Worm (Caenorhabditis elegans) whole organism, late embryonic: ENCODE data around the gene T22D1.5.

Source experiments
- T23F11.4 ChIP-seq: fragments of 200-800 bp; sonication (Bioruptor generic); optimal IDR thresholded peaks from 2 replicates; lab custom pipeline; 2018; ENCODE audit warnings: mild to moderate bottlenecking, missing genetic modification characterization, missing compliant biosample characterization
- Y22D7AL.16 ChIP-seq: sonication (generic microtip); optimal IDR thresholded peaks from 2 replicates; lab custom pipeline; 2016; ENCODE audit warnings: missing genetic modification characterization, missing compliant biosample characterization
- ama-1 ChIP-seq: fragments of 150-350 bp; optimal IDR thresholded peaks from 2 replicates; lab custom pipeline; 2014
- ceh-18 ChIP-seq: sonication (generic microtip); optimal IDR thresholded peaks from 2 replicates; lab custom pipeline; 2016; ENCODE audit warnings: missing genetic modification characterization, missing compliant biosample characterization
- ceh-19 ChIP-seq: fragments of 200-800 bp; sonication (Bioruptor generic); optimal IDR thresholded peaks from 2 replicates; lab custom pipeline; 2018; ENCODE audit warnings: mild to moderate bottlenecking, missing genetic modification characterization, missing compliant biosample characterization
- ceh-2 ChIP-seq: sonication (generic microtip); optimal IDR thresholded peaks from 2 replicates; lab custom pipeline; 2016; ENCODE audit warnings: missing genotype, missing genetic modification characterization, missing compliant biosample characterization
- ceh-22 ChIP-seq: sonication (generic microtip); optimal IDR thresholded peaks from 2 replicates; lab custom pipeline; 2017; ENCODE audit warnings: missing biosample characterization, missing genetic modification characterization
- ceh-24 ChIP-seq: sonication (generic microtip); optimal IDR thresholded peaks from 2 replicates; lab custom pipeline; 2016; ENCODE audit warnings: mild to moderate bottlenecking, missing genetic modification characterization, missing compliant biosample characterization
- ceh-30 ChIP-seq: fragments of 150-350 bp; optimal IDR thresholded peaks from 2 replicates; lab custom pipeline; 2014; ENCODE audit warnings: missing biosample characterization, missing genetic modification characterization
- ceh-31 ChIP-seq: sonication (generic microtip); optimal IDR thresholded peaks from 2 replicates; lab custom pipeline; 2016; ENCODE audit warnings: missing genetic modification characterization, missing compliant biosample characterization
- ceh-45 ChIP-seq: fragments of 200-800 bp; sonication (Bioruptor generic); IDR thresholded peaks from 2 replicates; pipeline ENCODE4 v1.3.6; 2022; ENCODE audit warnings: missing genetic modification reagents, missing genetic modification characterization, missing compliant biosample characterization
- ceh-48 ChIP-seq: sonication (generic microtip); optimal IDR thresholded peaks from 2 replicates; lab custom pipeline; 2016; ENCODE audit warnings: missing genetic modification characterization, inconsistent platforms, missing compliant biosample characterization
- ceh-9 ChIP-seq: sonication (generic microtip); optimal IDR thresholded peaks from 2 replicates; lab custom pipeline; 2016; ENCODE audit warnings: mild to moderate bottlenecking, missing genetic modification characterization, inconsistent platforms, missing compliant biosample characterization
- elt-4 ChIP-seq: sonication (generic microtip); optimal IDR thresholded peaks from 2 replicates; lab custom pipeline; 2016; ENCODE audit warnings: missing genetic modification characterization, missing compliant biosample characterization
- ets-4 ChIP-seq: sonication (generic microtip); optimal IDR thresholded peaks from 2 replicates; lab custom pipeline; 2016; ENCODE audit warnings: missing genetic modification characterization, missing compliant biosample characterization
- eyg-1 ChIP-seq: sonication (generic microtip); optimal IDR thresholded peaks from 2 replicates; lab custom pipeline; 2016; ENCODE audit warnings: missing genotype, missing genetic modification characterization, missing compliant biosample characterization
- fax-1 ChIP-seq: sonication (generic microtip); optimal IDR thresholded peaks from 2 replicates; lab custom pipeline; 2016; ENCODE audit warnings: missing genotype, missing genetic modification characterization, missing compliant biosample characterization
- fkh-10 ChIP-seq: fragments of 150-350 bp; optimal IDR thresholded peaks from 2 replicates; lab custom pipeline; 2014; ENCODE audit warnings: missing biosample characterization, missing genetic modification reagents, missing genetic modification characterization
- hlh-15 ChIP-seq: sonication (generic microtip); optimal IDR thresholded peaks from 2 replicates; lab custom pipeline; 2016; ENCODE audit warnings: missing genetic modification characterization, missing compliant biosample characterization
- hlh-30 ChIP-seq: sonication (generic microtip); optimal IDR thresholded peaks from 2 replicates; lab custom pipeline; 2017; ENCODE audit warnings: antibody characterized with exemption, missing genetic modification characterization, missing compliant biosample characterization; ENCODE audit not compliant: insufficient read depth
- hlh-8 ChIP-seq: sonication (generic microtip); optimal IDR thresholded peaks from 2 replicates; lab custom pipeline; 2016; ENCODE audit warnings: missing genotype, missing genetic modification characterization, missing compliant biosample characterization
- lin-11 ChIP-seq: fragments of 200-800 bp; sonication (Bioruptor generic); optimal IDR thresholded peaks from 2 replicates; lab custom pipeline; 2018; ENCODE audit warnings: mild to moderate bottlenecking, missing genetic modification characterization, missing compliant biosample characterization
- madf-2 ChIP-seq: sonication (generic microtip); optimal IDR thresholded peaks from 2 replicates; lab custom pipeline; 2017; ENCODE audit warnings: missing genetic modification characterization, missing compliant biosample characterization
- nfya-1 ChIP-seq: sonication (generic microtip); optimal IDR thresholded peaks from 2 replicates; lab custom pipeline; 2017; ENCODE audit warnings: missing genetic modification characterization, mild to moderate bottlenecking, missing compliant biosample characterization, antibody characterized with exemption, moderate library complexity
- nhr-11 ChIP-seq: fragments of 150-350 bp; optimal IDR thresholded peaks from 2 replicates; lab custom pipeline; 2014; ENCODE audit warnings: missing biosample characterization, missing genetic modification characterization
- nhr-232 ChIP-seq: sonication (generic microtip); optimal IDR thresholded peaks from 2 replicates; lab custom pipeline; 2016; ENCODE audit warnings: missing genetic modification characterization, missing compliant biosample characterization
- npax-4 ChIP-seq: sonication (generic microtip); optimal IDR thresholded peaks from 2 replicates; lab custom pipeline; 2016; ENCODE audit warnings: missing genetic modification characterization, missing compliant biosample characterization
- odd-2 ChIP-seq: sonication (generic microtip); optimal IDR thresholded peaks from 2 replicates; lab custom pipeline; 2017; ENCODE audit warnings: antibody characterized with exemption, mild to moderate bottlenecking, missing genetic modification characterization, missing compliant biosample characterization
- pag-3 ChIP-seq: sonication (generic microtip); optimal IDR thresholded peaks from 2 replicates; lab custom pipeline; 2016; ENCODE audit warnings: missing compliant biosample characterization, missing genetic modification characterization, borderline replicate concordance
- pha-2 ChIP-seq: sonication (generic microtip); optimal IDR thresholded peaks from 2 replicates; lab custom pipeline; 2017; ENCODE audit warnings: mild to moderate bottlenecking, missing genetic modification characterization, missing compliant biosample characterization
- pha-4 ChIP-seq: fragments of 150-350 bp; optimal IDR thresholded peaks from 2 replicates; lab custom pipeline; 2018; ENCODE audit warnings: missing biosample characterization, missing genetic modification reagents, missing genetic modification characterization
- pqm-1 ChIP-seq: sonication (generic microtip); optimal IDR thresholded peaks from 2 replicates; lab custom pipeline; 2016; ENCODE audit warnings: missing genetic modification characterization, missing compliant biosample characterization
- rnt-1 ChIP-seq: sonication (generic microtip); optimal IDR thresholded peaks from 2 replicates; lab custom pipeline; 2016; ENCODE audit warnings: missing genetic modification characterization, missing compliant biosample characterization
- sox-2 ChIP-seq: fragments of 200-800 bp; sonication (Bioruptor generic); IDR thresholded peaks from 2 replicates; pipeline ENCODE4 v1.3.6; 2022; ENCODE audit warnings: missing genetic modification reagents, missing genetic modification characterization, missing compliant biosample characterization
- sox-4 ChIP-seq: sonication (generic microtip); optimal IDR thresholded peaks from 2 replicates; lab custom pipeline; 2017; ENCODE audit warnings: mild to moderate bottlenecking, missing genetic modification characterization, inconsistent platforms, missing compliant biosample characterization
- syd-9 ChIP-seq: sonication (generic microtip); optimal IDR thresholded peaks from 2 replicates; lab custom pipeline; 2016; ENCODE audit warnings: mild to moderate bottlenecking, missing genetic modification characterization, moderate library complexity, missing compliant biosample characterization
- tbx-2 ChIP-seq: sonication (generic microtip); optimal IDR thresholded peaks from 2 replicates; lab custom pipeline; 2016; ENCODE audit warnings: missing genetic modification characterization, missing compliant biosample characterization
- tbx-7 ChIP-seq: sonication (generic microtip); optimal IDR thresholded peaks from 2 replicates; lab custom pipeline; 2016; ENCODE audit warnings: missing genotype, missing genetic modification characterization, missing compliant biosample characterization
- unc-3 ChIP-seq, 2 experiments: fragments of 200-800 bp in 1 of 2; sonication (Bioruptor generic) in 1 of 2; sonication (generic microtip) in 1 of 2; conservative IDR thresholded peaks in 1 of 2; optimal IDR thresholded peaks in 1 of 2; 2 replicates each; pipeline versions ENCODE4 v1.3.6 to Lab custom; 2016 to 2022; ENCODE audit warnings: missing compliant biosample characterization in 2 of 2, missing genetic modification characterization in 2 of 2, missing genetic modification reagents in 1 of 2
- unc-42 ChIP-seq: sonication (generic microtip); optimal IDR thresholded peaks from 2 replicates; lab custom pipeline; 2016; ENCODE audit warnings: missing genotype, missing genetic modification characterization, missing compliant biosample characterization
- unc-55 ChIP-seq: sonication (generic microtip); optimal IDR thresholded peaks from 2 replicates; lab custom pipeline; 2017; ENCODE audit warnings: missing biosample characterization, missing genetic modification reagents, missing genetic modification characterization
- unc-86 ChIP-seq: sonication (generic microtip); optimal IDR thresholded peaks from 2 replicates; lab custom pipeline; 2016; ENCODE audit warnings: missing genetic modification characterization, missing compliant biosample characterization
- zip-5 ChIP-seq: sonication (generic microtip); optimal IDR thresholded peaks from 2 replicates; lab custom pipeline; 2016; ENCODE audit warnings: missing genetic modification characterization, missing compliant biosample characterization

The T22D1.5 gene

DNA sequence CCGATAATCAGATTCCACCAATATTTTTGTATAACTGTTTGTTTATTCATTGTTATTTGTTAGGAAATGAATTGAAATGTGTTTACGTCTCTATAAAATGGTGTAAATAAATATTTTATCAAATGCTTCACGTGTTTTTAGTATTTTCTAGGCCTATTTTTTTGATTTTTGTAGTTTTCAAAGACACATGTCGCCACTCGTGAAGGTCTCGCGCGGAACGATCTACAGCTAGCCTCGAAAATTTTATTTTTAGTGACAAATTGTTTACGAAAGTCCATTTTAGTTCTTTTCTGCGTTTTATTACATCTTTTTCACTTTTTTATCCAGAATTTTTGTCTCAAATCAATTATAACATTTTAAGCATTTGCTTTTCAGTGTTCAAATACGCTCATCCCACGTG is at the start of gene T22D1.5:
TSS of gene T22D1.5 (plus strand) at position 376 of the 400 bp plus-strand sequence.
- TF ChIP-seq unc-55 (GFP tag; lab: Kevin White, UChicago) (no peak), sox-2 (GFP tag; lab: Robert Waterston, UW) (no peak), sox-4 (tag; lab: Kevin White, UChicago) (no peak), syd-9 (tag; lab: Kevin White, UChicago) (no peak), pha-2 (tag; lab: Kevin White, UChicago) (no peak), lin-11 (tag; lab: Kevin White, UChicago) (no peak), ceh-48 (no peak), elt-4 (tag; lab: Kevin White, UChicago) (no peak), npax-4 (tag; lab: Kevin White, UChicago) (no peak), ama-1 (lab: Kevin White, UChicago) (no peak), nhr-11 (no peak), unc-86 (tag; lab: Kevin White, UChicago) (no peak), zip-5 (no peak), unc-3 (GFP tag; conservative IDR thresholded peaks at IDR 0.05; lab: Robert Waterston, UW) (no peak), unc-3 (tag; optimal IDR thresholded peaks at IDR 0.05; lab: Kevin White, UChicago) (no peak), pqm-1 (tag; lab: Kevin White, UChicago) (no peak), fax-1 (tag; lab: Kevin White, UChicago) (no peak), ets-4 (tag; lab: Kevin White, UChicago) (no peak), hlh-30 (tag; lab: Kevin White, UChicago) (no peak)

DNA sequence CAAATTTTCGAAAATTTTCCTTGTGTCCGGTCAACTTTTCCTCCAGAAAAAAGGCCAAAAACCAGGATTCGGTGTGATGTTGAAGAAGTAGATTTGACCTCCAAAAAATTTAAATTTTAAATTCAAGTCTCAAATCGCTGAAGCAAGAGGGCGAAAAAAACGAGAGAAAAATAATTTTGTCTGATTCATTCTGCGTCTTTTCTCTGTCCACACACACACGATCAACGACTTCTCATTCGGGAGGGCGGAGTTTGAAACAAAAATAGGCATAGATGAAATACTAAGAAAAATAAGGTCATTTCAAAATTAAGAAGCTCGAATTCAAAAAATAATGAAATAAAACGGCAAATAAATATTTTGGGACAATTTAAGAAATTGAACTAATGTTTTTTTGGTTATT is 44.5 kb upstream of the T22D1.5 start, which contains the start of gene R13H7.2:
TSS of gene R13H7.2 (minus strand) at position 101 of the 400 bp plus-strand sequence.
- no peak for TF ChIP-seq nhr-232 (tag; lab: Kevin White, UChicago)
- TF ChIP-seq ceh-30: no peak
- no peak for TF ChIP-seq pha-4 (tag; lab: Kevin White, UChicago)
- TF ChIP-seq nfya-1 (tag; lab: Kevin White, UChicago): no peak
- TF ChIP-seq unc-42 (tag; lab: Kevin White, UChicago): no peak
- no peak for TF ChIP-seq ets-4 (tag; lab: Kevin White, UChicago)
- TF ChIP-seq rnt-1 (tag; lab: Kevin White, UChicago): no peak
- TF ChIP-seq ceh-19 (GFP tag; lab: Kevin White, UChicago): no peak
- no peak for TF ChIP-seq odd-2 (tag; lab: Kevin White, UChicago)
- no peak for TF ChIP-seq unc-55 (GFP tag; lab: Kevin White, UChicago)
- no peak for TF ChIP-seq hlh-15 (tag; lab: Kevin White, UChicago)
- no peak for TF ChIP-seq fkh-10
- TF ChIP-seq ceh-2 (tag; lab: Kevin White, UChicago): no peak
- TF ChIP-seq hlh-8 (tag; lab: Kevin White, UChicago): no peak
- no peak for TF ChIP-seq npax-4 (tag; lab: Kevin White, UChicago)
- TF ChIP-seq pag-3: no peak
- no peak for TF ChIP-seq tbx-2 (tag; lab: Kevin White, UChicago)
- TF ChIP-seq tbx-7: no peak

DNA sequence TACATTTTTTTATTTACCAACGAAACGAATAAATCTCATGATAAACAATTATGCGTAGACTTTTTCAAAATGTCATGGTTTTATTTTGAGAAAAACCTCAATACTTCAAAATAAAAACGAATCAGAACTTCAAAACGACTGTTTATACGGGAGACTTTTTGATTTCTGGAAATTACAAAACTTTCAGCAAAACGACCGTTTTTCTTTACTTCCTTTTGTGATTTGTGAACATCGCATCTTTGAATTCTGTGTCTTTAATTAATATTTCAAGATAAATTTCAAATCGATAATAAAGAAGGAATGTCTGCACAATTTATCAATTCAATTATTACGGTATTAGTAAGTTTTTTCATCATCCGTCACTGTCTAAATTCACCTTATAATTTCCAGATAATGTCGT is 36.0 kb upstream of the T22D1.5 start, which contains the start of gene srx-20:
TSS of gene srx-20 (plus strand) at position 301 of the 400 bp plus-strand sequence.
- TF ChIP-seq madf-2 (no peak), pqm-1 (tag; lab: Kevin White, UChicago) (no peak), ceh-18 (tag; lab: Kevin White, UChicago) (no peak), ceh-48 (no peak), ceh-45 (no peak), ceh-31 (tag; lab: Kevin White, UChicago) (no peak), T23F11.4 (GFP tag; lab: Kevin White, UChicago) (no peak), ceh-22 (no peak), ceh-24 (tag; lab: Kevin White, UChicago) (no peak), eyg-1 (tag; lab: Kevin White, UChicago) (no peak), Y22D7AL.16 (tag; lab: Kevin White, UChicago) (no peak), odd-2 (tag; lab: Kevin White, UChicago) (no peak), sox-4 (tag; lab: Kevin White, UChicago) (no peak), ceh-9 (no peak), hlh-15 (tag; lab: Kevin White, UChicago) (no peak)
